Worm (Caenorhabditis elegans): ENCODE data around the gene ubq-1.

DNA sequence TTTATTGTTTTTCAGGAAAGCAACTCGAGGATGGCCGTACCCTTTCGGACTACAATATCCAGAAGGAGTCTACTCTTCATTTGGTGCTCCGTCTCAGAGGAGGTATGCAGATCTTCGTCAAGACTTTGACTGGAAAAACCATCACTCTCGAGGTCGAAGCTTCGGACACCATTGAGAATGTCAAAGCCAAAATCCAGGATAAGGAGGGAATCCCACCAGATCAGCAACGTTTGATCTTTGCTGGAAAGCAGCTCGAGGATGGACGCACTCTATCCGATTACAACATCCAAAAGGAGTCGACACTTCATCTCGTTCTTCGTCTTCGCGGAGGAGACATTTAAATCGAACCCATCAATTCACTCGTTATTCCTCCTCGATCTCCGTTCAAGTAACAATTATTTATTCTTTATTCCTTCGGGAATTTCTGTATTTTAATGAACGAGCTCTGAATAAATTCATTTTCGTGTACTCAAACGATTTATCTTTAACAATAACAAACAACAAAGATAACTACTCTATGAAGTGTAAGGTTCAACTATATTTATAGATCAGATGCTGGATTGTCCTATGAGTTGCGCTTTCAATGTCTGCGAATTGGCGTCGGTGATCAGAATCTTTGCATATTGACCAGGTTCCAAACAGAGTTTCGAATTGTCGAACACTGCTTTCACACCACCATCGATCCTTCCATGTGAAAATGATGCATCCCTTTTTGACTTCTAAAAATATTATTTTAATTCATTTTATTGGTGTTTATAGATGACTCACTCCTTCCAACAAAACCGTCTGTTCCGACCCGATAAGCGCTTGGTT lies 3.5 kb downstream of the ubq-1 start:
- TF ChIP-seq elt-3 (tag; optimal IDR thresholded peaks at IDR 0.05) (no peak), unc-62 (GFP tag; optimal IDR thresholded peaks at IDR 0.05) (no peak)
